Fruit fly (Drosophila melanogaster): ENCODE measurements around the gene TSG101.

Gene TSG101

dm6 chr3L:16800026-16800425, 42.1 kb upstream of the TSG101 start (continued):
- TF ChIP-seq CG11456 (GFP tag; IDR thresholded peaks at IDR 0.05) (no peak), hb (GFP tag; IDR thresholded peaks at IDR 0.05; ENCODE audit: partially characterized antibody) (no peak), D19B (GFP tag; optimal IDR thresholded peaks at IDR 0.05) (no peak), Xbp1 (GFP tag; optimal IDR thresholded peaks at IDR 0.05) (no peak), CG17912 (GFP tag; optimal IDR thresholded peaks at IDR 0.05) (no peak), CG6272 (GFP tag; IDR thresholded peaks at IDR 0.05) (no peak), CG11560 (tag; IDR thresholded peaks at IDR 0.05) (no peak), Dfd (GFP tag; optimal IDR thresholded peaks at IDR 0.05) (no peak), BtbVII (GFP tag; optimal IDR thresholded peaks at IDR 0.05) (peak; percentile 19), twi (tag; optimal IDR thresholded peaks at IDR 0.05) (no peak), CG7987 (GFP tag; optimal IDR thresholded peaks at IDR 0.05) (no peak), CG11695 (GFP tag; IDR thresholded peaks at IDR 0.05) (no peak), CG2712 (tag; optimal IDR thresholded peaks at IDR 0.05) (no peak), HLHmδ (GFP tag; optimal IDR thresholded peaks at IDR 0.05) (peak; percentile 80), CG6254 (GFP tag; optimal IDR thresholded peaks at IDR 0.05) (no peak), HmgD (GFP tag; optimal IDR thresholded peaks at IDR 0.05) (no peak), CG14667 (GFP tag; IDR thresholded peaks at IDR 0.05) (no peak), gce (GFP tag; IDR thresholded peaks at IDR 0.05) (no peak), vvl (GFP tag; IDR thresholded peaks at IDR 0.05) (no peak), CG5245 (GFP tag; optimal IDR thresholded peaks at IDR 0.05) (no peak), ems (GFP tag; optimal IDR thresholded peaks at IDR 0.05) (no peak), CG1603 (tag; optimal IDR thresholded peaks at IDR 0.05) (no peak), Dad (GFP tag; optimal IDR thresholded peaks at IDR 0.05) (no peak), klu (GFP tag; IDR thresholded peaks at IDR 0.05) (no peak), CG34376 (GFP tag; optimal IDR thresholded peaks at IDR 0.05) (peak; percentile 14), pita (GFP tag; optimal IDR thresholded peaks at IDR 0.05) (no peak), CG2202 (tag; optimal IDR thresholded peaks at IDR 0.05) (no peak), CoRest (tag; optimal IDR thresholded peaks at IDR 0.05) (no peak), ken (GFP tag; IDR thresholded peaks at IDR 0.05) (0 out of 3 replicates have a peak, but pooled peaks have one; percentile 11), trem (tag; optimal IDR thresholded peaks at IDR 0.05) (no peak), CG34224 (GFP tag; IDR thresholded peaks at IDR 0.05; ENCODE audit: partially characterized antibody) (no peak), Antp (GFP tag; optimal IDR thresholded peaks at IDR 0.05) (no peak), chinmo (GFP tag; IDR thresholded peaks at IDR 0.05; ENCODE audit: partially characterized antibody) (peak; percentile 61; the same call in 1 of the 4 replicates), CG16863 (GFP tag; optimal IDR thresholded peaks at IDR 0.05) (no peak), luna (GFP tag; optimal IDR thresholded peaks at IDR 0.05) (no peak), dati (GFP tag; IDR thresholded peaks at IDR 0.05) (no peak), sob (GFP tag; IDR thresholded peaks at IDR 0.05) (no peak), lilli (GFP tag; optimal IDR thresholded peaks at IDR 0.05) (no peak), NC2β (GFP tag; optimal IDR thresholded peaks at IDR 0.05) (no peak), CG12071 (GFP tag; optimal IDR thresholded peaks at IDR 0.05) (no peak), da (GFP tag; optimal IDR thresholded peaks at IDR 0.05) (no peak), CG17385 (GFP tag; optimal IDR thresholded peaks at IDR 0.05) (peak; percentile 1), CG10654 (GFP tag; optimal IDR thresholded peaks at IDR 0.05) (no peak), h (optimal IDR thresholded peaks at IDR 0.05) (no peak), corto (GFP tag; optimal IDR thresholded peaks at IDR 0.05) (no peak), pho (GFP tag; optimal IDR thresholded peaks at IDR 0.05) (no peak), Hr39 (optimal IDR thresholded peaks at IDR 0.05) (no peak), CG13894 (tag; optimal IDR thresholded peaks at IDR 0.05) (peak; percentile 3), bbx (GFP tag; IDR thresholded peaks at IDR 0.05; ENCODE audit: partially characterized antibody) (peak; percentile 42; the same call in 1 of the 2 replicates), tll (GFP tag; optimal IDR thresholded peaks at IDR 0.05) (no peak), CG9817 (tag; optimal IDR thresholded peaks at IDR 0.05) (no peak), Aef1 (GFP tag; IDR thresholded peaks at IDR 0.05) (no peak), grau (tag; optimal IDR thresholded peaks at IDR 0.05) (no peak)
